Worm (Caenorhabditis elegans) whole organism, late embryonic: ENCODE data around the gene ins-17.

Experiments
- C08G9.2 ChIP-seq: sonication (generic microtip); optimal IDR thresholded peaks from 2 replicates; lab custom pipeline; 2016; ENCODE audit warnings: mild to moderate bottlenecking, missing genetic modification characterization, moderate library complexity, missing compliant biosample characterization
- C38D4.7 ChIP-seq: fragments of 200-800 bp; sonication (Bioruptor generic); optimal IDR thresholded peaks from 2 replicates; lab custom pipeline; 2018; ENCODE audit warnings: mild to moderate bottlenecking, missing genetic modification characterization, moderate library complexity, missing compliant biosample characterization
- K09A11.1 ChIP-seq: sonication (generic microtip); optimal IDR thresholded peaks from 2 replicates; lab custom pipeline; 2017; ENCODE audit warnings: antibody characterized with exemption, mild to moderate bottlenecking, missing genetic modification characterization, missing compliant biosample characterization; ENCODE audit not compliant: insufficient read depth
- T23F11.4 ChIP-seq: fragments of 200-800 bp; sonication (Bioruptor generic); optimal IDR thresholded peaks from 2 replicates; lab custom pipeline; 2018; ENCODE audit warnings: mild to moderate bottlenecking, missing genetic modification characterization, missing compliant biosample characterization
- Y22D7AL.16 ChIP-seq: sonication (generic microtip); optimal IDR thresholded peaks from 2 replicates; lab custom pipeline; 2016; ENCODE audit warnings: missing genetic modification characterization, missing compliant biosample characterization
- ahr-1 ChIP-seq: sonication (generic microtip); optimal IDR thresholded peaks from 2 replicates; lab custom pipeline; 2016; ENCODE audit warnings: missing genetic modification characterization, missing compliant biosample characterization
- ceh-14 ChIP-seq: sonication (generic microtip); optimal IDR thresholded peaks from 2 replicates; lab custom pipeline; 2016; ENCODE audit warnings: missing genotype, missing genetic modification characterization, missing compliant biosample characterization
- ceh-2 ChIP-seq: sonication (generic microtip); optimal IDR thresholded peaks from 2 replicates; lab custom pipeline; 2016; ENCODE audit warnings: missing genotype, missing genetic modification characterization, missing compliant biosample characterization
- ceh-30 ChIP-seq: fragments of 150-350 bp; optimal IDR thresholded peaks from 2 replicates; lab custom pipeline; 2014; ENCODE audit warnings: missing biosample characterization, missing genetic modification characterization
- ceh-34 ChIP-seq: sonication (generic microtip); optimal IDR thresholded peaks from 2 replicates; lab custom pipeline; 2016; ENCODE audit warnings: mild to moderate bottlenecking, missing genetic modification characterization, missing compliant biosample characterization
- ceh-45 ChIP-seq: fragments of 200-800 bp; sonication (Bioruptor generic); IDR thresholded peaks from 2 replicates; pipeline ENCODE4 v1.3.6; 2022; ENCODE audit warnings: missing genetic modification reagents, missing genetic modification characterization, missing compliant biosample characterization
- ceh-9 ChIP-seq: sonication (generic microtip); optimal IDR thresholded peaks from 2 replicates; lab custom pipeline; 2016; ENCODE audit warnings: mild to moderate bottlenecking, missing genetic modification characterization, inconsistent platforms, missing compliant biosample characterization
- che-1 ChIP-seq: sonication (generic microtip); optimal IDR thresholded peaks from 2 replicates; lab custom pipeline; 2016; ENCODE audit warnings: mild to moderate bottlenecking, missing genetic modification characterization, missing compliant biosample characterization
- dmd-4 ChIP-seq: sonication (generic microtip); optimal IDR thresholded peaks from 2 replicates; lab custom pipeline; 2016; ENCODE audit warnings: borderline replicate concordance, missing genetic modification characterization, missing compliant biosample characterization
- elt-2 ChIP-seq: sonication (generic microtip); optimal IDR thresholded peaks from 2 replicates; lab custom pipeline; 2016; ENCODE audit warnings: missing genetic modification reagents, missing genetic modification characterization, missing compliant biosample characterization
- eyg-1 ChIP-seq: sonication (generic microtip); optimal IDR thresholded peaks from 2 replicates; lab custom pipeline; 2016; ENCODE audit warnings: missing genotype, missing genetic modification characterization, missing compliant biosample characterization
- fax-1 ChIP-seq: sonication (generic microtip); optimal IDR thresholded peaks from 2 replicates; lab custom pipeline; 2016; ENCODE audit warnings: missing genotype, missing genetic modification characterization, missing compliant biosample characterization
- fkh-6 ChIP-seq: sonication (generic microtip); optimal IDR thresholded peaks from 2 replicates; lab custom pipeline; 2016; ENCODE audit warnings: missing genetic modification characterization, missing compliant biosample characterization
- gmeb-2 ChIP-seq: sonication (generic microtip); optimal IDR thresholded peaks from 2 replicates; lab custom pipeline; 2016; ENCODE audit warnings: missing genetic modification characterization, inconsistent platforms, missing compliant biosample characterization
- hlh-15 ChIP-seq: sonication (generic microtip); optimal IDR thresholded peaks from 2 replicates; lab custom pipeline; 2016; ENCODE audit warnings: missing genetic modification characterization, missing compliant biosample characterization
- hlh-8 ChIP-seq: sonication (generic microtip); optimal IDR thresholded peaks from 2 replicates; lab custom pipeline; 2016; ENCODE audit warnings: missing genotype, missing genetic modification characterization, missing compliant biosample characterization
- lin-11 ChIP-seq: fragments of 200-800 bp; sonication (Bioruptor generic); optimal IDR thresholded peaks from 2 replicates; lab custom pipeline; 2018; ENCODE audit warnings: mild to moderate bottlenecking, missing genetic modification characterization, missing compliant biosample characterization
- madf-2 ChIP-seq: sonication (generic microtip); optimal IDR thresholded peaks from 2 replicates; lab custom pipeline; 2017; ENCODE audit warnings: missing genetic modification characterization, missing compliant biosample characterization
- mec-3 ChIP-seq: sonication (generic microtip); optimal IDR thresholded peaks from 2 replicates; lab custom pipeline; 2016; ENCODE audit warnings: borderline replicate concordance, missing genetic modification characterization, missing compliant biosample characterization
- nfya-1 ChIP-seq: sonication (generic microtip); optimal IDR thresholded peaks from 2 replicates; lab custom pipeline; 2017; ENCODE audit warnings: missing genetic modification characterization, mild to moderate bottlenecking, missing compliant biosample characterization, antibody characterized with exemption, moderate library complexity
- nhr-232 ChIP-seq: sonication (generic microtip); optimal IDR thresholded peaks from 2 replicates; lab custom pipeline; 2016; ENCODE audit warnings: missing genetic modification characterization, missing compliant biosample characterization
- npax-4 ChIP-seq: sonication (generic microtip); optimal IDR thresholded peaks from 2 replicates; lab custom pipeline; 2016; ENCODE audit warnings: missing genetic modification characterization, missing compliant biosample characterization
- odd-2 ChIP-seq: sonication (generic microtip); optimal IDR thresholded peaks from 2 replicates; lab custom pipeline; 2017; ENCODE audit warnings: antibody characterized with exemption, mild to moderate bottlenecking, missing genetic modification characterization, missing compliant biosample characterization
- pag-3 ChIP-seq: sonication (generic microtip); optimal IDR thresholded peaks from 2 replicates; lab custom pipeline; 2016; ENCODE audit warnings: missing compliant biosample characterization, missing genetic modification characterization, borderline replicate concordance
- pat-9 ChIP-seq: fragments of 200-800 bp; sonication (Bioruptor generic); optimal IDR thresholded peaks from 2 replicates; lab custom pipeline; 2018; ENCODE audit warnings: mild to moderate bottlenecking, missing genetic modification characterization, moderate library complexity, missing compliant biosample characterization
- pax-1 ChIP-seq: fragments of 150-350 bp; optimal IDR thresholded peaks from 2 replicates; lab custom pipeline; 2014; ENCODE audit warnings: missing biosample characterization, missing genetic modification characterization
- pha-2 ChIP-seq: sonication (generic microtip); optimal IDR thresholded peaks from 2 replicates; lab custom pipeline; 2017; ENCODE audit warnings: mild to moderate bottlenecking, missing genetic modification characterization, missing compliant biosample characterization
- pros-1 ChIP-seq: fragments of 150-350 bp; optimal IDR thresholded peaks from 2 replicates; lab custom pipeline; 2014; ENCODE audit warnings: missing biosample characterization, missing genetic modification reagents, missing genetic modification characterization
- ref-2 ChIP-seq: sonication (generic microtip); optimal IDR thresholded peaks from 2 replicates; lab custom pipeline; 2016; ENCODE audit warnings: missing genetic modification characterization, missing compliant biosample characterization
- rnt-1 ChIP-seq: sonication (generic microtip); optimal IDR thresholded peaks from 2 replicates; lab custom pipeline; 2016; ENCODE audit warnings: missing genetic modification characterization, missing compliant biosample characterization
- sox-2 ChIP-seq: fragments of 200-800 bp; sonication (Bioruptor generic); IDR thresholded peaks from 2 replicates; pipeline ENCODE4 v1.3.6; 2022; ENCODE audit warnings: missing genetic modification reagents, missing genetic modification characterization, missing compliant biosample characterization
- syd-9 ChIP-seq: sonication (generic microtip); optimal IDR thresholded peaks from 2 replicates; lab custom pipeline; 2016; ENCODE audit warnings: mild to moderate bottlenecking, missing genetic modification characterization, moderate library complexity, missing compliant biosample characterization
- tbx-2 ChIP-seq: sonication (generic microtip); optimal IDR thresholded peaks from 2 replicates; lab custom pipeline; 2016; ENCODE audit warnings: missing genetic modification characterization, missing compliant biosample characterization
- ttx-3 ChIP-seq: sonication (generic microtip); optimal IDR thresholded peaks from 2 replicates; lab custom pipeline; 2016; ENCODE audit warnings: missing genetic modification reagents, missing genetic modification characterization, missing compliant biosample characterization
- unc-3 ChIP-seq, 2 experiments: fragments of 200-800 bp in 1 of 2; sonication (Bioruptor generic) in 1 of 2; sonication (generic microtip) in 1 of 2; conservative IDR thresholded peaks in 1 of 2; optimal IDR thresholded peaks in 1 of 2; 2 replicates each; pipeline versions ENCODE4 v1.3.6 to Lab custom; 2016 to 2022; ENCODE audit warnings: missing compliant biosample characterization in 2 of 2, missing genetic modification characterization in 2 of 2, missing genetic modification reagents in 1 of 2
- unc-55 ChIP-seq: sonication (generic microtip); optimal IDR thresholded peaks from 2 replicates; lab custom pipeline; 2017; ENCODE audit warnings: missing biosample characterization, missing genetic modification reagents, missing genetic modification characterization
- zip-5 ChIP-seq: sonication (generic microtip); optimal IDR thresholded peaks from 2 replicates; lab custom pipeline; 2016; ENCODE audit warnings: missing genetic modification characterization, missing compliant biosample characterization
- ztf-16 ChIP-seq: sonication (generic microtip); optimal IDR thresholded peaks from 2 replicates; lab custom pipeline; 2017; ENCODE audit warnings: missing genetic modification characterization, missing compliant biosample characterization

Gene ins-17

DNA sequence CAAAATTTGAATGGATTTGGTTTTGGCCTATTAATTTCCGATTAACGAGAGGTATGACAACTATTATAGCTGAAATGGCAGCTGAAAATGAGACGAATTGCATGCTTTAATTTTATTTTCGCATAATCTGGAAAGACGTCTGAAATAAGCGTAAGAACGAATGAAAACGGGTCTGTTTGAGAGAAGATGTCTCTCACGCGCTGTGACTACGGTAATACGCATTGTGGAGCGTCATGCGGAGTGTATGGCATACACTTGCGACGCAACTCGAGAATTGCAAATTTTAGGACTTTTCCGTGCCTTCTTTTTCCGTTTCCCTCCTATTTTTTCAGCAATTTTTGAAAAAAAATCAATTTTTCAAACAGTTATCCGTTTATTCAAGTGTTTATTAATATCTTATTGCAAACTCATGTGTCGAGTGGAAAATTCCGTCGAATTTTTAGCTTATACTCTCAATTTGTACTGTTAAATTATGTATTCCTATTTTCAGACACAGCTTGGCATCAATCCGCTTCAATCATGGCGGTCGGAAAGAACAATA, 1.9 kb downstream of the ins-17 start, which contains the start of gene rps-1 (continued):
- TF ChIP-seq unc-55 (GFP tag; lab: Kevin White, UChicago) (peak; percentile 79), nhr-232 (tag; lab: Kevin White, UChicago) (peak; percentile 30), dmd-4 (tag; lab: Kevin White, UChicago) (no peak), syd-9 (tag; lab: Kevin White, UChicago) (peak; percentile 79), eyg-1 (tag; lab: Kevin White, UChicago) (peak; percentile 14), sox-2 (GFP tag; lab: Robert Waterston, UW) (no peak; the same call in 1 of the 2 replicates), nfya-1 (peak; percentile 99), T23F11.4 (GFP tag; lab: Kevin White, UChicago) (peak; percentile 52), K09A11.1 (tag; lab: Kevin White, UChicago) (peak; percentile 79), odd-2 (tag; lab: Kevin White, UChicago) (no peak), pha-2 (no peak), ttx-3 (tag; lab: Kevin White, UChicago) (peak; percentile 42), hlh-8 (tag; lab: Kevin White, UChicago) (peak; percentile 62), mec-3 (tag; lab: Kevin White, UChicago) (no peak), elt-2 (tag; lab: Kevin White, UChicago) (peak; percentile 82), fkh-6 (tag; lab: Kevin White, UChicago) (no peak), ceh-9 (tag; lab: Kevin White, UChicago) (no peak), pax-1 (tag; lab: Kevin White, UChicago) (peak; percentile 79), C08G9.2 (tag; lab: Kevin White, UChicago) (peak; percentile 73), ceh-30 (tag; lab: Kevin White, UChicago) (peak; percentile 95), lin-11 (tag; lab: Kevin White, UChicago) (no peak), ahr-1 (tag; lab: Kevin White, UChicago) (peak; percentile 7), ref-2 (peak; percentile 96), C38D4.7 (GFP tag; lab: Kevin White, UChicago) (no peak), ceh-2 (tag; lab: Kevin White, UChicago) (peak; percentile 62), madf-2 (tag; lab: Kevin White, UChicago) (peak; percentile 78), pag-3 (tag; lab: Kevin White, UChicago) (no peak), zip-5 (tag; lab: Kevin White, UChicago) (peak; percentile 6), ceh-45 (GFP tag; lab: Robert Waterston, UW) (peak; percentile 45; the same call in 1 of the 2 replicates), Y22D7AL.16 (tag; lab: Kevin White, UChicago) (peak; percentile 60), npax-4 (tag; lab: Kevin White, UChicago) (no peak), hlh-15 (tag; lab: Kevin White, UChicago) (no peak), ceh-14 (tag; lab: Kevin White, UChicago) (peak; percentile 92), rnt-1 (tag; lab: Kevin White, UChicago) (peak; percentile 93), unc-3 (GFP tag; conservative IDR thresholded peaks at IDR 0.05; lab: Robert Waterston, UW) (peak; percentile 62; the same call in 1 of the 2 replicates), unc-3 (tag; optimal IDR thresholded peaks at IDR 0.05; lab: Kevin White, UChicago) (peak; percentile 50), gmeb-2 (tag; lab: Kevin White, UChicago) (peak; percentile 58), fax-1 (tag; lab: Kevin White, UChicago) (peak; percentile 44), che-1 (tag; lab: Kevin White, UChicago) (peak; percentile 7), tbx-2 (peak; percentile 92), pat-9 (peak; percentile 59), ztf-16 (peak; percentile 93), ceh-34 (tag; lab: Kevin White, UChicago) (peak; percentile 97), pros-1 (tag; lab: Kevin White, UChicago) (peak; percentile 79)
- TF ChIP-seq, all 69 proteins: peak for 47
